Fruit fly (Drosophila melanogaster): ENCODE results near the gene Cftr.

The Cftr gene

DNA sequence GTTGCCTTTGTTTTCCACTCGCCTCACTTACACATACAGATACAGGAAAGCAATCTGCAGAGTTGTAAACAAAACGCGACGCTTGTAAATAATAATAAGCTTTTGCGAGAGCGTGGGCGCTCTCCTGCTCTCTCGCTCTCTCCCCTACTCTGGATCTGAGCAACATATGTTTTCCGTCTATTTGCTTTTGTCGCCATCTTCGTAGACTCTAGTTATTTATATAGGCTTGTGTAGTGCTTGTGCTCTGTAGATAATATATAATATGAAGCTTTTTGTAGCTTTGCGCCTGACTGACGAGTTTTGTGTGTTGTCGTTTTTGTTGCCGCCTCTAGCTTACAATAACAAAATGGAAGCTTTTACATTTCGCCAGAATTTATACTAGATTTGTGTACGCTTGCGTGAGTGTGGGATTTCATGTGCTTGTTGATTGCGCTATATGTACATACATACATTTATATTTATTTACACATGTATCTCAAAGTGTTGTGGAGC, 22.1 kb upstream of the Cftr start (continued):
- TF ChIP-seq Lim3 (GFP tag; IDR thresholded peaks at IDR 0.05) (no peak), nau (GFP tag; optimal IDR thresholded peaks at IDR 0.05) (peak; percentile 87), peb (GFP tag; IDR thresholded peaks at IDR 0.05) (no peak), Gug (GFP tag; IDR thresholded peaks at IDR 0.05) (no peak), CG7928 (GFP tag; optimal IDR thresholded peaks at IDR 0.05) (no peak), CG18599 (GFP tag; optimal IDR thresholded peaks at IDR 0.05) (peak; percentile 83), abd-A (tag; optimal IDR thresholded peaks at IDR 0.05) (peak; percentile 99), CG11696 (GFP tag; IDR thresholded peaks at IDR 0.05) (no peak), NK7.1 (GFP tag; optimal IDR thresholded peaks at IDR 0.05) (no peak), HLH3B (GFP tag; IDR thresholded peaks at IDR 0.05) (peak; percentile 45; the same call in 1 of the 2 replicates), dmrt99B (tag; optimal IDR thresholded peaks at IDR 0.05) (peak; percentile 43), her (GFP tag; optimal IDR thresholded peaks at IDR 0.05) (no peak), Hr51 (GFP tag; optimal IDR thresholded peaks at IDR 0.05) (peak; percentile 51 to 73), cas (GFP tag; IDR thresholded peaks at IDR 0.05) (0 out of 2 replicates have a peak, but pooled peaks have one; percentile 16), Aef1 (GFP tag; IDR thresholded peaks at IDR 0.05) (peak; percentile 60; the same call in 1 of the 3 replicates), shn (GFP tag; optimal IDR thresholded peaks at IDR 0.05) (no peak), CG2889 (GFP tag; IDR thresholded peaks at IDR 0.05) (no peak), CG4424 (GFP tag; optimal IDR thresholded peaks at IDR 0.05) (peak; percentile 24), ERR (GFP tag; optimal IDR thresholded peaks at IDR 0.05) (no peak), fu2 (GFP tag; optimal IDR thresholded peaks at IDR 0.05) (no peak), Sox100B (GFP tag; optimal IDR thresholded peaks at IDR 0.05) (peak; percentile 37), gcm (GFP tag; optimal IDR thresholded peaks at IDR 0.05) (peak; percentile 76), Chrac-16 (GFP tag; optimal IDR thresholded peaks at IDR 0.05) (no peak), CG6854 (GFP tag; optimal IDR thresholded peaks at IDR 0.05) (no peak), sd (tag; optimal IDR thresholded peaks at IDR 0.05) (peak; percentile 93), H2.0 (GFP tag; IDR thresholded peaks at IDR 0.05) (no peak), CG7556 (GFP tag; optimal IDR thresholded peaks at IDR 0.05) (peak; percentile 44), Scr (GFP tag; IDR thresholded peaks at IDR 0.05; ENCODE audit: partially characterized antibody) (peak; percentile 17; the same call in 1 of the 2 replicates), ase (GFP tag; IDR thresholded peaks at IDR 0.05) (no peak), CoRest (tag; optimal IDR thresholded peaks at IDR 0.05) (peak; percentile 10), Ssrp (tag; optimal IDR thresholded peaks at IDR 0.05) (no peak), CG30431 (GFP tag; optimal IDR thresholded peaks at IDR 0.05) (no peak), CG3281 (GFP tag; optimal IDR thresholded peaks at IDR 0.05) (peak; percentile 60), Ravus (GFP tag; IDR thresholded peaks at IDR 0.05) (no peak), ci (GFP tag; IDR thresholded peaks at IDR 0.05) (peak; percentile 85), fd64A (GFP tag; optimal IDR thresholded peaks at IDR 0.05) (peak; percentile 61), CG7357 (GFP tag; IDR thresholded peaks at IDR 0.05) (no peak), Ets65A (GFP tag) (no peak), bsh (GFP tag; optimal IDR thresholded peaks at IDR 0.05) (peak; percentile 45 to 55), HLH4C (GFP tag; IDR thresholded peaks at IDR 0.05; ENCODE audit: partially characterized antibody) (no peak), CG2129 (GFP tag; IDR thresholded peaks at IDR 0.05; ENCODE audit: partially characterized antibody) (no peak), CG3163 (GFP tag; optimal IDR thresholded peaks at IDR 0.05) (peak; percentile 28), Lpt (GFP tag; optimal IDR thresholded peaks at IDR 0.05) (no peak), CG6272 (GFP tag; IDR thresholded peaks at IDR 0.05) (no peak), maf-S (GFP tag; optimal IDR thresholded peaks at IDR 0.05) (no peak), CG3838 (GFP tag; optimal IDR thresholded peaks at IDR 0.05) (peak; percentile 70), CG2875 (GFP tag; optimal IDR thresholded peaks at IDR 0.05) (peak; percentile 39), CG3995 (GFP tag; optimal IDR thresholded peaks at IDR 0.05) (no peak), klu (GFP tag; IDR thresholded peaks at IDR 0.05) (no peak), PHDP (tag; optimal IDR thresholded peaks at IDR 0.05) (peak; percentile 69), tap (tag; optimal IDR thresholded peaks at IDR 0.05) (peak; percentile 60)
